Worm (Caenorhabditis elegans): ENCODE results near the gene ZK1236.1.

Gene ZK1236.1

ce11 chrIII:8443557-8444131 is 14.5 kb downstream of the ZK1236.1 start, which contains the start of gene ufbp-1 (continued):
- TF ChIP-seq pha-4 (tag; optimal IDR thresholded peaks at IDR 0.05) (no peak), cebp-1 (GFP tag; IDR thresholded peaks at IDR 0.05) (peak; percentile 53), cebp-1 (tag; optimal IDR thresholded peaks at IDR 0.05) (peak; percentile 88), tbp1 (GFP tag; optimal IDR thresholded peaks at IDR 0.05) (peak; percentile 70), egl-44 (GFP tag; IDR thresholded peaks at IDR 0.05) (peak; percentile 80), unc-130 (GFP tag; optimal IDR thresholded peaks at IDR 0.05) (peak; percentile 63), let-526 (GFP tag; IDR thresholded peaks at IDR 0.05) (no peak), mes-4 (tag; optimal IDR thresholded peaks at IDR 0.05) (no peak), B0019.2 (GFP tag; conservative IDR thresholded peaks at IDR 0.05) (no peak), lir-1 (GFP tag; conservative IDR thresholded peaks at IDR 0.05) (no peak), madf-10 (tag; optimal IDR thresholded peaks at IDR 0.05) (peak; percentile 57), xnd-1 (tag; optimal IDR thresholded peaks at IDR 0.05) (no peak), D2030.7 (GFP tag; IDR thresholded peaks at IDR 0.05) (no peak), T26A5.8 (tag; optimal IDR thresholded peaks at IDR 0.05) (peak; percentile 77), ztf-3 (GFP tag; optimal IDR thresholded peaks at IDR 0.05) (peak; percentile 57), dpl-1 (GFP tag; optimal IDR thresholded peaks at IDR 0.05) (no peak), bed-1 (GFP tag; IDR thresholded peaks at IDR 0.05) (no peak), nhr-27 (tag; optimal IDR thresholded peaks at IDR 0.05) (peak; percentile 18), lin-54 (GFP tag; optimal IDR thresholded peaks at IDR 0.05) (peak; percentile 88), F23B12.7 (tag; optimal IDR thresholded peaks at IDR 0.05; ENCODE audit: insufficient read depth) (peak; percentile 56)

ce11 chrIII:8444433-8445090 is 15.5 kb downstream of the ZK1236.1 start:
- TF ChIP-seq Y95B8A.8 (GFP tag; IDR thresholded peaks at IDR 0.05) (0 out of 2 replicates have a peak, but pooled peaks have one; percentile 33), F55B11.4 (tag; optimal IDR thresholded peaks at IDR 0.05; ENCODE audit: borderline replicate concordance, insufficient read depth) (peak; percentile 32), madf-10 (tag; optimal IDR thresholded peaks at IDR 0.05) (no peak), ekl-4 (GFP tag; IDR thresholded peaks at IDR 0.05) (no peak), zfh-2 (GFP tag; conservative IDR thresholded peaks at IDR 0.05) (peak; percentile 56), T26A5.8 (tag; optimal IDR thresholded peaks at IDR 0.05) (no peak), B0336.3 (GFP tag; IDR thresholded peaks at IDR 0.05) (0 out of 2 replicates have a peak, but pooled peaks have one; percentile 17), repo-1 (tag; optimal IDR thresholded peaks at IDR 0.05) (peak; percentile 9)

ce11 chrIII:8446061-8446460 is 17.0 kb downstream of the ZK1236.1 start:
- 0 out of 2 replicates have a peak, but pooled peaks have one; percentile 18 for TF ChIP-seq egl-44 (GFP tag; IDR thresholded peaks at IDR 0.05)
- peak; percentile 61; the same call in 1 of the 2 replicates for TF ChIP-seq F39B2.1 (GFP tag; IDR thresholded peaks at IDR 0.05)
- TF ChIP-seq madf-6 (GFP tag; IDR thresholded peaks at IDR 0.05): 0 out of 2 replicates have a peak, but pooled peaks have one; percentile 51
- no peak for TF ChIP-seq madf-10 (tag; optimal IDR thresholded peaks at IDR 0.05)
- peak; percentile 24 for TF ChIP-seq zim-3 (tag; optimal IDR thresholded peaks at IDR 0.05)
- 0 out of 2 replicates have a peak, but pooled peaks have one; percentile 2 for TF ChIP-seq B0336.3 (GFP tag; IDR thresholded peaks at IDR 0.05)
- 0 out of 2 replicates have a peak, but pooled peaks have one; percentile 22 for TF ChIP-seq nfyb-1 (GFP tag; IDR thresholded peaks at IDR 0.05)
- no peak for TF ChIP-seq ztf-25 (GFP tag; IDR thresholded peaks at IDR 0.05)
- peak; percentile 76; the same call in 1 of the 2 replicates for TF ChIP-seq cebp-2 (GFP tag; IDR thresholded peaks at IDR 0.05)
- peak; percentile 61 for TF ChIP-seq lin-54 (GFP tag; optimal IDR thresholded peaks at IDR 0.05)
- no peak for TF ChIP-seq Y67H2A.10 (GFP tag; conservative IDR thresholded peaks at IDR 0.05)
- TF ChIP-seq zfh-2 (GFP tag; conservative IDR thresholded peaks at IDR 0.05): no peak
- TF ChIP-seq ztf-28 (GFP tag; IDR thresholded peaks at IDR 0.05): no peak
- TF ChIP-seq ceh-100 (GFP tag; IDR thresholded peaks at IDR 0.05): 0 out of 2 replicates have a peak, but pooled peaks have one; percentile 19
- peak; percentile 70 for TF ChIP-seq Y53G8AR.9 (GFP tag; conservative IDR thresholded peaks at IDR 0.05)
- TF ChIP-seq akir-1 (GFP tag; optimal IDR thresholded peaks at IDR 0.05): no peak

Data from whole organism, young adult.